Worm (Caenorhabditis elegans): ENCODE data around the gene C40A11.6.

C40A11.6 gene

DNA sequence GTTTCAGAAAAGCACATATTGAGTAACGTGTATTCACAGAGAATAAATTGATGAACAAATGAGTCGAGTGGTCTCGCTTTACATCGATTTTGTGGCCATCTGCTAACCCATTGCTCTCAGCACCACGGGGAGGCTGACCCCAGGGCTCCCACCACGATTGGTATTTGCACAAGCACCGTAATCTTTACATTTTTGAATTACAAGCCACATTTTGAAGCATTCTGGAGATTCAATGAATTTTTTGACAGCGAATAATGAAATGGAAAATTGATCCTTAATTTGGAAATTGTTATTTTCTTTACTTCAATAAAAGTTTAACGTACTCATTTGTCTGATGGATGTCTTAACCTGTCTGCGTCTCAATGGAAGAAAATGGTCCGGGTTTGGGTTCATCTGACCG lies at the start of gene C40A11.6:
Gene C40A11.6, minus strand, starts transcription at position 101 of the 400 bp plus-strand sequence.
- TF ChIP-seq tra-4 (tag; optimal IDR thresholded peaks at IDR 0.05) (no peak), ceh-13 (GFP tag; optimal IDR thresholded peaks at IDR 0.05) (no peak), tbx-37 (GFP tag; conservative IDR thresholded peaks at IDR 0.05) (no peak), pes-1 (GFP tag; IDR thresholded peaks at IDR 0.05) (no peak), ama-1 (optimal IDR thresholded peaks at IDR 0.05) (no peak), hnd-1 (tag; optimal IDR thresholded peaks at IDR 0.05) (no peak), flt-1 (GFP tag; IDR thresholded peaks at IDR 0.05) (no peak), sea-1 (GFP tag; conservative IDR thresholded peaks at IDR 0.05) (no peak), ets-7 (tag; optimal IDR thresholded peaks at IDR 0.05) (no peak), tbx-11 (GFP tag; IDR thresholded peaks at IDR 0.05) (no peak), F13C5.2 (tag; optimal IDR thresholded peaks at IDR 0.05) (no peak), B0310.2 (tag; optimal IDR thresholded peaks at IDR 0.05) (no peak)

DNA sequence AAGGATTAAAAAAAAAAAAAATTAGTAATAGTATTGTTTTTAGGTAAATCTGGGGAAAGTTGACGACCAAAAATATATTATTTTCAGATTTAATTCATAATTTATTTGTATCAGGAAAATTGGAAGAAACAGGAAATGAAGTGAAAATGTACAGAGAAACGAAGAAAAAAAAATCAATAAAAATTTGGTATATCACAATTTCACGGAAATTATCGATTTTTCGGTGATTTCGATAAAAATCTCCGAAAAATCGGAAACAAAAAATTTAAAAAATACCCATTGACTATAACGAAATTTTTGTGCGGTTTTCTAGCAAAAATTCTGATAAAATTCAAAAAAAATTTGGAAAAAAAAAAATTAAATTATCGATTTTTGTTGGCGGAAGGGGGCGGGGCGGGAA lies 46.8 kb upstream of the C40A11.6 start:
- no peak for TF ChIP-seq tbx-37 (GFP tag; conservative IDR thresholded peaks at IDR 0.05)
- no peak for TF ChIP-seq tbx-11 (GFP tag; IDR thresholded peaks at IDR 0.05)
- no peak for TF ChIP-seq hnd-1 (tag; optimal IDR thresholded peaks at IDR 0.05)
- no peak for TF ChIP-seq aly-1 (tag; optimal IDR thresholded peaks at IDR 0.05)
- TF ChIP-seq B0310.2 (tag; optimal IDR thresholded peaks at IDR 0.05), result no peak
- TF ChIP-seq pes-1 (GFP tag; IDR thresholded peaks at IDR 0.05), result no peak
- TF ChIP-seq hmbx-1 (tag; optimal IDR thresholded peaks at IDR 0.05), result no peak
- TF ChIP-seq scrt-1 (GFP tag; IDR thresholded peaks at IDR 0.05), result no peak
- TF ChIP-seq tra-4 (tag; optimal IDR thresholded peaks at IDR 0.05), result no peak
- TF ChIP-seq ets-7 (tag; optimal IDR thresholded peaks at IDR 0.05), result no peak
- TF ChIP-seq F13C5.2 (tag; optimal IDR thresholded peaks at IDR 0.05), result no peak
- no peak for TF ChIP-seq sea-1 (GFP tag; conservative IDR thresholded peaks at IDR 0.05)
- no peak for TF ChIP-seq flt-1 (GFP tag; IDR thresholded peaks at IDR 0.05)
- TF ChIP-seq ceh-13 (GFP tag; optimal IDR thresholded peaks at IDR 0.05), result no peak
- no peak for TF ChIP-seq hmg-4 (GFP tag; optimal IDR thresholded peaks at IDR 0.05)

DNA sequence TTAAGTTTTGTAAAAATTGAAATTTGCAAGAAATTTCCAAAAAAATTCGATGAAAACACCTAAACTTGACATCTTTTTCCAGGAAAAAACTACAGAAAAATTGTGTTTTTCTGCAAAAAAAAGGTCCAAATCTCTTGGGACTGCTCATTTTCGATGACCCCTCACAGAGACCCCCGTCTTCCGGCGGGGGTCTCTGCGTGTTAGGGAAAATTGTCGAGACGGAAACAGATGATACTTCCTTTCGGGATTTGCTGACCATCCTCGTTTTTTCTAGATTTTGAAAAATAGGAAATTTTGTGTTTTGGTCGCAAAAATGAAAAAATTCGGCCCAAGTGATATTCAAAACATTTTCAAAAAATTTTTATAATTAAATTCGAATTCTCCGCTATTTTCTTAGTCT lies 45.9 kb upstream of the C40A11.6 start:
- TF ChIP-seq F13C5.2 (tag; optimal IDR thresholded peaks at IDR 0.05) (no peak), tbx-11 (GFP tag; IDR thresholded peaks at IDR 0.05) (no peak), ceh-36 (tag; optimal IDR thresholded peaks at IDR 0.05) (no peak), tbx-37 (GFP tag; conservative IDR thresholded peaks at IDR 0.05) (no peak), B0310.2 (tag; optimal IDR thresholded peaks at IDR 0.05) (no peak), ets-7 (tag; optimal IDR thresholded peaks at IDR 0.05) (no peak), hmg-4 (GFP tag; optimal IDR thresholded peaks at IDR 0.05) (no peak), flt-1 (GFP tag; IDR thresholded peaks at IDR 0.05) (no peak), hmbx-1 (tag; optimal IDR thresholded peaks at IDR 0.05) (no peak), pes-1 (GFP tag; IDR thresholded peaks at IDR 0.05) (no peak), sea-1 (GFP tag; conservative IDR thresholded peaks at IDR 0.05) (no peak), ama-1 (optimal IDR thresholded peaks at IDR 0.05) (no peak), hnd-1 (tag; optimal IDR thresholded peaks at IDR 0.05) (no peak), aly-1 (tag; optimal IDR thresholded peaks at IDR 0.05) (no peak), ceh-13 (GFP tag; optimal IDR thresholded peaks at IDR 0.05) (no peak), scrt-1 (GFP tag; IDR thresholded peaks at IDR 0.05) (no peak), tra-4 (tag; optimal IDR thresholded peaks at IDR 0.05) (no peak)

DNA sequence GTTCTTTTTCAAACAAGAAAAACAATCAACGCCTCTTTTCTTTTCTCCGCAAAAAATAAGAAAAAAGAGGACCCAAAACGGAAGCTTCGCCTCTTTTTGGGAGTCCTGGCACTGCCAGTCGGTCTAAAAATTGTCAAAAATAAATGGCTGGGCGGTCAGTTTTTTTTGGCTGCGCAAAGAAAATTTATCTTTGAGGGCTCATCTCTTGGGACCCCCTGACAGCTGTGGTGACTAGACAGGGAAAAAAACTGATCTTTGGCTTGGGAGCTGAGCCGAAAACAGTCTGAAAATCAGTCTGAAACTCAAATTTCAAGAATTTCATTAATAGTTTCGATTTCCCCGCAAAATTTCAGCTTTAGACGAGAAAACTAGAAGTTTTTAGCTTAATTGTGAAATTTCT lies 45.1 kb upstream of the C40A11.6 start:
- TF ChIP-seq ets-7 (tag; optimal IDR thresholded peaks at IDR 0.05), result no peak
- no peak for TF ChIP-seq F13C5.2 (tag; optimal IDR thresholded peaks at IDR 0.05)
- no peak for TF ChIP-seq ceh-36 (tag; optimal IDR thresholded peaks at IDR 0.05)
- no peak for TF ChIP-seq tbx-37 (GFP tag; conservative IDR thresholded peaks at IDR 0.05)
- TF ChIP-seq tra-4 (tag; optimal IDR thresholded peaks at IDR 0.05), result no peak
- no peak for TF ChIP-seq hnd-1 (tag; optimal IDR thresholded peaks at IDR 0.05)
- no peak for TF ChIP-seq ama-1 (optimal IDR thresholded peaks at IDR 0.05)
- TF ChIP-seq sea-1 (GFP tag; conservative IDR thresholded peaks at IDR 0.05), result no peak
- no peak for TF ChIP-seq aly-1 (tag; optimal IDR thresholded peaks at IDR 0.05)
- TF ChIP-seq flt-1 (GFP tag; IDR thresholded peaks at IDR 0.05), result no peak
- no peak for TF ChIP-seq ceh-13 (GFP tag; optimal IDR thresholded peaks at IDR 0.05)
- no peak for TF ChIP-seq tbx-11 (GFP tag; IDR thresholded peaks at IDR 0.05)
- TF ChIP-seq hmg-4 (GFP tag; optimal IDR thresholded peaks at IDR 0.05), result no peak
- no peak for TF ChIP-seq B0310.2 (tag; optimal IDR thresholded peaks at IDR 0.05)

DNA sequence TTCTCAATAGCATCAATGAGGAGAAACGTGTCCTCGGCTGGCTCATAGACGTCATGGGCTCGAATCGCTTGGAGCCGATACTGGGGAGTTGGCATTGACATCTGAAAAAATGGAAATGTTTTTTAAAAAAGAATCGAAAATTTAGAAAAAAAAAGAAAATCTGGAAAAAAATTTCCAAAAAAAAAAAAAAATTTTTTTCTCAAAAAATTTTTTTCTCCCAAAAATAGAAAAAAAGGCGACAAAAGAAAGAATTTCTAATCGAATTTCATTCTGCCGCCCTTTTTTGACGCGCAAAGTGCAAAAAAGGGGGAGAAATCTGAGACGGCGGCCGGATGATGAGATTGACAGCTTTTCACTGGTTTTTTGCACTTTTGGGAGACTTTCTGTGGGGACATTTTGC lies 43.9 kb upstream of the C40A11.6 start, which contains the start of gene mtq-2:
Gene mtq-2, minus strand, starts transcription at position 101 of the 400 bp plus-strand sequence.
- TF ChIP-seq ets-7 (tag; optimal IDR thresholded peaks at IDR 0.05), result no peak
- TF ChIP-seq ceh-36 (tag; optimal IDR thresholded peaks at IDR 0.05), result no peak
- no peak for TF ChIP-seq flt-1 (GFP tag; IDR thresholded peaks at IDR 0.05)
- TF ChIP-seq hmbx-1 (tag; optimal IDR thresholded peaks at IDR 0.05), result no peak
- no peak for TF ChIP-seq F13C5.2 (tag; optimal IDR thresholded peaks at IDR 0.05)
- no peak for TF ChIP-seq hmg-4 (GFP tag; optimal IDR thresholded peaks at IDR 0.05)
- no peak for TF ChIP-seq ceh-13 (GFP tag; optimal IDR thresholded peaks at IDR 0.05)
- TF ChIP-seq sea-1 (GFP tag; conservative IDR thresholded peaks at IDR 0.05), result no peak
- no peak for TF ChIP-seq tbx-11 (GFP tag; IDR thresholded peaks at IDR 0.05)
- no peak for TF ChIP-seq tra-4 (tag; optimal IDR thresholded peaks at IDR 0.05)
- no peak for TF ChIP-seq ama-1 (optimal IDR thresholded peaks at IDR 0.05)
- no peak for TF ChIP-seq hnd-1 (tag; optimal IDR thresholded peaks at IDR 0.05)

DNA sequence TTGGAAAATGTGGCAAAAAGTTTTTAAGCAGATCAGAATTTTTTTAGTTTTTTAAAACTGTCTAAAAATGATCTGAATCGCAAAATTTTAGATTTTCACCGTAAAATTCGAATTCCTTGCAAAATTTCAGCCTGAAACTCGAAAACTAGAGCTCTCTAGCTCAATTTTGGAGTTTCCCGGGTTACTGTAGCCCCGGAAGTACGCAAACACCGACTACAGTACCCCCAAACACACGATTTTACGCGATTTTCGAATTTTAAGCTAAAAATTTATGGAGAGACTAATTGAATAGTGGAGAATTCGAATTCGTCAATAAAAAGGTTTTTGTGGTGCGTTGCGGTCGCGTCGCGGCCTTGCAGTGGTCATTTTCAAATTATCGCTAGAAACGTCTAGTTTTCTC lies 41.3 kb upstream of the C40A11.6 start:
- no peak for TF ChIP-seq B0310.2 (tag; optimal IDR thresholded peaks at IDR 0.05)

DNA sequence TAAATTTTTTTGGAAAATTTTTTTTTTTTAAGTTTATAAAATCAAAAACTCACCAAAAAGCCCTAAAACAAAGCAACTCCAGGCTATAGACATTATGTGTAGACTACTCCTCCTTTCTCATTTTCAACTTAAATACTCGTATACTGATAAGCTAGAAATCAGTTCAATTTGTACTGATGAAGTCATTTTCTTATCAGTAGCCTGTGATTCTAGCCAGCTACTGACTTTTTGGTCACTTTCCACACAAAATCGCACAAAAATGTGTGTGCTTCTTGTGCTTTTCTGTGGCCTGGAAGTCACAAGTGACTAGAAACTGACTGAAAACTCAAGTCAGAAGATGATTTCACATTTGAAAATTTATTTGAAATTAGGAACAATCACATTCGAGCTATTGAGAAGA lies 40.9 kb upstream of the C40A11.6 start, which contains the start of gene gba-2:
Gene gba-2, minus strand, starts transcription at position 106 of the 400 bp plus-strand sequence.
- TF ChIP-seq F13C5.2 (tag; optimal IDR thresholded peaks at IDR 0.05), result no peak
- no peak for TF ChIP-seq scrt-1 (GFP tag; IDR thresholded peaks at IDR 0.05)
- no peak for TF ChIP-seq ama-1 (optimal IDR thresholded peaks at IDR 0.05)
- TF ChIP-seq tra-4 (tag; optimal IDR thresholded peaks at IDR 0.05), result no peak
- no peak for TF ChIP-seq sea-1 (GFP tag; conservative IDR thresholded peaks at IDR 0.05)
- no peak for TF ChIP-seq ceh-36 (tag; optimal IDR thresholded peaks at IDR 0.05)
- TF ChIP-seq hmg-4 (GFP tag; optimal IDR thresholded peaks at IDR 0.05), result no peak
- TF ChIP-seq hmbx-1 (tag; optimal IDR thresholded peaks at IDR 0.05), result no peak
- no peak for TF ChIP-seq pes-1 (GFP tag; IDR thresholded peaks at IDR 0.05)

DNA sequence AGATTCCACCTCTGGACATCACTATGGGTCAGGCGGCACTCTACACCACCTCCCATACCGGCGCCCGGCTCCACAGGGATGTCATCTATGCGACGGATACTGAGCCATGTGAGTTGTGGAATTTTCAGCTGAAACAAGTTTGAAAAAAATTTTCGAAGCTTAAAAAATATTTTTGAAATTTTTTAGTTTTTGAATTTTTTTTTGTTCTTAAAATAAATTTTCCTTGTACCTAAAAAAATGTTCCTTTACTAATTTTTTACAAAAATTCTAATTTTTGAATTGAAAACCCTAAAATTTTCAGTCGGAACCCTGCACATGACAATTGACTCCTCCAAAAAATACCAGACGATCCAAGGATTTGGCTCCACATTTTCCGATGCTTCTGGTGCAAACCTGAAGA lies 32.3 kb upstream of the C40A11.6 start:
- no peak for TF ChIP-seq hmg-4 (GFP tag; optimal IDR thresholded peaks at IDR 0.05)
- no peak for TF ChIP-seq F13C5.2 (tag; optimal IDR thresholded peaks at IDR 0.05)
- TF ChIP-seq tbx-11 (GFP tag; IDR thresholded peaks at IDR 0.05), result no peak
